Fruit fly (Drosophila melanogaster): ENCODE results near the gene CG5790.

- TF ChIP-seq psq (optimal IDR thresholded peaks at IDR 0.05) (no peak), Myc (optimal IDR thresholded peaks at IDR 0.05) (no peak), Sin3A (optimal IDR thresholded peaks at IDR 0.05) (no peak), insv (optimal IDR thresholded peaks at IDR 0.05) (no peak), h (optimal IDR thresholded peaks at IDR 0.05) (no peak), ttk (optimal IDR thresholded peaks at IDR 0.05) (no peak)
Measured at dm6 chr2L:18287171-18287570, 7.5 kb upstream of the CG5790 start.
